Worm (Caenorhabditis elegans): ENCODE measurements around the gene Y47D7A.7.
A peak's percentile ranks its signal among the peaks of the same experiment; 100 is the strongest.
"Not testable (repeated sequence)": the region's sequence is repeated elsewhere in the genome, so short reads cannot be mapped to it uniquely, and the experiment has no call there.

Y47D7A.7 gene

DNA sequence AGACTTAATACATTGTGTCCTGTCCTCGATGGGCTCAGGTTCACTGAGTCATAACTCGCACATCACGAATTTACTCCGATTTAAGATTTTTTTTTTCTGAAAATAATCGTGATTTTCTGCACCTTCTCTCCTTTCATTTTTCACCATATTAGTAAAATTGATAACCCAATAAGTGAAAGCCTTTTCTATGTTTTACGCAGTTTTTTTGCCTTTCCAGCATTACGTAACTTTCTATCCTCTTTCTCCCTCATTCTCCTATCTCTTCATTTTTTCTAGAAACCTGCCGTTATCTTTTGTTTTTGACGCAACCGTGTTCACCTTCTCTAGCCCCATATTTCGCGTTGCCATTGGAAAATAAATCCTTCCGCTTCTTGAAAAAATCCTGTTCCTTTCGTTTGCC is 17.5 kb upstream of the Y47D7A.7 start:
- no peak for TF ChIP-seq dmd-8 (GFP tag; IDR thresholded peaks at IDR 0.05)
- no peak for TF ChIP-seq ceh-32 (tag; optimal IDR thresholded peaks at IDR 0.05; ENCODE audit: poor library complexity)
- peak in 1 of 2 experiments; percentile 84 for TF ChIP-seq unc-62 (GFP tag; optimal IDR thresholded peaks at IDR 0.05 in 1 of 2)
- no peak for TF ChIP-seq unc-62 (tag; optimal IDR thresholded peaks at IDR 0.05)
- no peak for TF ChIP-seq skn-1 (tag; optimal IDR thresholded peaks at IDR 0.05)
- no peak for TF ChIP-seq nhr-25 (tag; optimal IDR thresholded peaks at IDR 0.05; ENCODE audit: borderline replicate concordance, insufficient read depth)
- no peak for TF ChIP-seq ZK337.2 (GFP tag; IDR thresholded peaks at IDR 0.05)
- no peak for TF ChIP-seq Y5F2A.4 (GFP tag; optimal IDR thresholded peaks at IDR 0.05)
- no peak for TF ChIP-seq hlh-30 (tag; optimal IDR thresholded peaks at IDR 0.05; ENCODE audit: insufficient read depth)
- no peak for TF ChIP-seq pqm-1 (tag; optimal IDR thresholded peaks at IDR 0.05)

DNA sequence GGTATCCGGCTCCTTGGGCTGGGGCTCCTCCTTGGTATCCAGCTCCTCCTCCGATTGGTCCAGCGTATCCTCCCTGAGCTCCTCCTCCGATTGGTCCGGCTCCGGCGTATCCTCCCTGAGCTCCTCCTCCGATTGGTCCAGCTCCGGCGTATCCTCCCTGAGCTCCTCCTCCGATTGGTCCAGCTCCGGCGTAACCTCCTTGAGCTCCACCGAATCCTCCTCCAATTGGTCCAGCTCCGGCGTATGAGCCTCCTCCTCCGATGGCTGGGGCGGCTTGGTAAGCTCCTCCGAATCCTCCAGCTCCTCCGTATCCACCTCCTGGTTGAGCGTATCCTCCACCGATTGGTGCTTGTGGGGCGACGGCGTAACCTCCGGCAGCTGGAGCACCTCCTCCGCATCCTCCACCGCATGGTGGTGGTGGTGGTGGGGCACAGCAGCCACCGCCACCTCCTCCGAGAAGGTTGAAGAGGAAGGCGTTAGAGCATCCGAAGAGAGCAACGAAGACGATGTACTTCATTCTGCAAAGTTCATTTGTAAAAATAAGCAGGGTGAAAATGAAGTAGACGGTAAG is 15.8 kb upstream of the Y47D7A.7 start, which contains the start of gene Y47D7A.13:
Gene Y47D7A.13 (minus strand): TSS at position 517 of the 571 bp plus-strand sequence.
- TF ChIP-seq arid-1 (GFP tag; conservative IDR thresholded peaks at IDR 0.05) (no peak), lin-38 (GFP tag; IDR thresholded peaks at IDR 0.05) (0 out of 2 replicates have a peak, but pooled peaks have one; percentile 17), set-16 (GFP tag; IDR thresholded peaks at IDR 0.05) (peak; percentile 96), ceh-32 (tag; optimal IDR thresholded peaks at IDR 0.05; ENCODE audit: poor library complexity) (no peak)

DNA sequence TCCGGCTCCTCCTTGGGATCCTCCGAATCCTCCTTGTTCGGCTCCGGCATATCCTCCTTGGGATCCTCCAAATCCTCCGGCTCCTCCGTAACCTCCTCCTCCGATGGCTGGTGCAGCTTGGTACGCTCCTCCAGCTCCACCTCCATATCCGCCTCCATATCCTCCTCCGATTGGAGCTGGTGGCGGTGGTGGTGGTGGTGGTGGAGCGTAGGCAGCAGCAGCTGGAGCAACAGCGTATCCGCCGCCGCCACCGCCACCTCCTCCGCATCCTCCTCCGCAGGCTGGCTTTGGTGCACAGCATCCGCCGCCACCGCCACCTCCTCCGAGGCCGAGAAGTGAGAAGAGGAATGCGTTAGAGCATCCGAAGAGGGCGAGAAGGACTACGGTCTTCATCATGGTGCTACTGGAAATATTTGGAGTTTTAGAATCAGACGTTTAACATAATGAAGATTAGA is 13.1 kb upstream of the Y47D7A.7 start, which contains the start of gene Y47D7A.15:
Gene Y47D7A.15 (minus strand): TSS at position 405 of the 455 bp plus-strand sequence.
- TF ChIP-seq arid-1 (GFP tag; conservative IDR thresholded peaks at IDR 0.05): no peak
- TF ChIP-seq dmd-8 (GFP tag; IDR thresholded peaks at IDR 0.05): 0 out of 2 replicates have a peak, but pooled peaks have one; percentile 45
- peak; percentile 82 for TF ChIP-seq aha-1 (tag)
- peak; percentile 96 for TF ChIP-seq set-16 (GFP tag; IDR thresholded peaks at IDR 0.05)

DNA sequence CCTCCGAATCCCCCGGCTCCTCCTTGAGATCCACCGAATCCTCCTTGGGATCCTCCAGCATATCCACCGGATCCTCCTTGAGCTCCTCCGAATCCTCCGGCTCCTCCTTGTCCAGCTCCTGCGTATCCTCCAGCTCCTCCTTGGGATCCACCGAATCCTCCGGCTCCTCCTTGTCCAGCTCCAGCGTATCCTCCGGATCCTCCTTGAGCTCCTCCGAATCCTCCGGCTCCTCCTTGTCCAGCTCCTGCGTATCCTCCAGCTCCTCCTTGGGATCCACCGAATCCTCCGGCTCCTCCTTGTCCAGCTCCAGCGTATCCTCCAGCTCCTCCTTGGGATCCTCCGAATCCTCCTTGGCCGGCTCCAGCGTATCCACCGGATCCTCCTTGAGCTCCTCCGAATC is 12.5 kb upstream of the Y47D7A.7 start:
- TF ChIP-seq set-16 (GFP tag; IDR thresholded peaks at IDR 0.05) (peak; percentile 46; the same call in 1 of the 2 replicates), unc-62 (GFP tag; optimal IDR thresholded peaks at IDR 0.05 in 1 of 2) (peak in 1 of 2 experiments; percentile 22)
- TF ChIP-seq unc-62 (tag; optimal IDR thresholded peaks at IDR 0.05): not testable (repeated sequence)

DNA sequence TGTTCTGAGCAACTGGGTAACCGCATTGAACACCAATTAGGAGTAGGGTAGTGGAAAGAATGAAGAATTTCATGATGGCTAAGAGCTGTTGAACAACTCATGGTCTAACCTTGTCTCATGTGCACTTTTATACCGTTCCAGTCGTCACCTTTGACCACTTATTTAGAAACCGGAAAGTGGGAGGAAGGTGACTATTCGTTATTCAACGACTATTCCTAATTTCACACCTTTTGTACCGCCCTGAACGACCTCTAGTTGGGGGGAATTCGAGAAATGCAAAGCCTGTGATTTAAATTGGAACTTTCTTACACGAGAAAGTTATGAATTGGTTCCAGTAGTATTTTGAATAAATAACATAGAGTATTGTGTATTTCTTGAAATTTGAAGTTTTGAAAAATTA is 9.9 kb upstream of the Y47D7A.7 start, which contains the start of gene Y47D7A.12:
Gene Y47D7A.12 (minus strand): TSS at position 101 of the 400 bp plus-strand sequence.
- TF ChIP-seq hmg-1.1 (GFP tag; IDR thresholded peaks at IDR 0.05) (no peak), egl-43 (GFP tag; IDR thresholded peaks at IDR 0.05) (no peak), nhr-41 (GFP tag; IDR thresholded peaks at IDR 0.05) (no peak), dve-1 (tag; optimal IDR thresholded peaks at IDR 0.05; ENCODE audit: insufficient read depth) (no peak), jun-1 (tag; optimal IDR thresholded peaks at IDR 0.05) (no peak), hlh-30 (tag; optimal IDR thresholded peaks at IDR 0.05; ENCODE audit: insufficient read depth) (no peak), nhr-76 (tag; optimal IDR thresholded peaks at IDR 0.05) (no peak), nhr-10 (tag; optimal IDR thresholded peaks at IDR 0.05) (no peak), madf-5 (GFP tag; IDR thresholded peaks at IDR 0.05) (no peak)

DNA sequence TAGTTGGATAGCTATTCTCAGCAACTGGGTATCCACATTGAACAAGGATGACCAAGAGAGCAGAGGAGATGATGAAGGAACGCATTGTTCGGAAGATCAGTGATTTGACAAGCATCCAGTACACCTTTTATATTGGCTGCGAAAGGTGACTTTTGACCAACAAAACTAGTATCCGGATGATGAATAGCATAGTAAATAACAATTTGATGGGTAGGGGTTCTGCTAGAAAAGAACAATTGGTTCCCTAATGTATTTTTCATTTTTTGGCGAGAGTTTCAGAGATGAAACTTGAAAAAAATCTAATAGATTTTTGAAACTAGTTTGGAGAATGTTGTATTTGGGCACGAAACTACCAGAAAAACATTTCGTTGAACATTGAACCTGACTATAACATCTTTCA is 8.5 kb upstream of the Y47D7A.7 start, which contains the start of gene Y47D7A.11:
Gene Y47D7A.11 (minus strand): TSS at position 101 of the 400 bp plus-strand sequence.
- no peak for TF ChIP-seq egl-43 (GFP tag; IDR thresholded peaks at IDR 0.05)
- peak in 1 of 2 experiments; percentile 28 for TF ChIP-seq unc-62 (GFP tag; optimal IDR thresholded peaks at IDR 0.05 in 1 of 2)
- no peak for TF ChIP-seq unc-62 (tag; optimal IDR thresholded peaks at IDR 0.05)

DNA sequence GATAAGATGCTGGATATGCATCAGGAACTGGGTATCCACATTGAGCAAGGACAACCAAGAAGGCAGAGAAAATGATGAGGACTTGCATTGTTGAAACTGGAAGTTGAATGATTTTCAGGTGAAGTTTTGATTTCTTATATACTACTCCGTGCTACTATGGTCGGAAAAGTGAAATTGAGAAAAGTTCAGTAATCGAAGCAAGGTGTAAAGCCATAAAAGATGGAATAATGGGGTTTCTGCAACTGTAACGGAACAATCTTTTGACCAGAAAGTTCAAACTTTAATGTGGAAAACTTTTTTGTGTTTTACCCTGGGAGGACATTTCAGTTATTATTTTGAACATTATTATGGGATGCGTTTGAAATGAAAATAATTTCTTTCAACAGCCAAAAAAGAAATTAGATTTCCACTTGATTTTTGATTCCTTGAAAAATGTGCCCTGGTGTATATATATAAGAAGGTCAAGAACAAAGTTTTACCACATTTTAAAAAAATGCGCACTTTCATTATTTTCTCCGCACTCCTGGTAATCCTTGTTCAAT is 4.3 kb upstream of the Y47D7A.7 start, which contains the start of the genes Y47D7A.9 and Y47D7A.19:
Gene Y47D7A.9 (minus strand): TSS at position 101 of the 542 bp plus-strand sequence.
Gene Y47D7A.19 (plus strand): TSS at position 492 of the 542 bp plus-strand sequence.
- no peak for TF ChIP-seq pha-4 (GFP tag; IDR thresholded peaks at IDR 0.05)
- no peak for TF ChIP-seq pha-4 (tag; optimal IDR thresholded peaks at IDR 0.05)
- no peak for TF ChIP-seq saeg-2 (GFP tag; IDR thresholded peaks at IDR 0.05)
- TF ChIP-seq ztf-7 (tag; optimal IDR thresholded peaks at IDR 0.05): no peak
- no peak for TF ChIP-seq hlh-30 (tag; optimal IDR thresholded peaks at IDR 0.05; ENCODE audit: insufficient read depth)
- TF ChIP-seq jun-1 (tag; optimal IDR thresholded peaks at IDR 0.05): no peak
- TF ChIP-seq nhr-48 (tag; optimal IDR thresholded peaks at IDR 0.05): no peak
